Fruit fly (Drosophila melanogaster) whole organism, embryonic: Measurements from ENCODE around the gene elgi.

Experiments
- Antp ChIP-seq: fragments of 200-800 bp; sonication (Bioruptor generic); optimal IDR thresholded peaks from 3 replicates; lab custom pipeline; 2016; ENCODE audit warnings: missing biosample characterization, missing genetic modification characterization
- Atf3 ChIP-seq: fragments of 200-800 bp; sonication (Bioruptor generic); optimal IDR thresholded peaks from 3 replicates; lab custom pipeline; 2016; ENCODE audit warnings: missing biosample characterization, missing genetic modification characterization
- CG12219 ChIP-seq: fragments of 200-800 bp; sonication (Bioruptor generic); optimal IDR thresholded peaks from 3 replicates; lab custom pipeline; 2018; ENCODE audit warnings: missing biosample characterization, mild to moderate bottlenecking, missing genetic modification characterization
- CG12391 ChIP-seq: fragments of 200-800 bp; sonication (Bioruptor generic); optimal IDR thresholded peaks from 3 replicates; lab custom pipeline; 2018; ENCODE audit warnings: missing biosample characterization, mild to moderate bottlenecking, missing genetic modification characterization, moderate library complexity
- CG13775 ChIP-seq: fragments of 200-800 bp; sonication (Bioruptor generic); optimal IDR thresholded peaks from 3 replicates; lab custom pipeline; 2017; ENCODE audit warnings: missing biosample characterization, mild to moderate bottlenecking, missing genetic modification characterization
- CG15479 ChIP-seq: fragments of 200-800 bp; sonication (Bioruptor generic); optimal IDR thresholded peaks from 3 replicates; lab custom pipeline; 2019; ENCODE audit warnings: missing biosample characterization, mild to moderate bottlenecking, missing genetic modification characterization, moderate library complexity
- CG15696 ChIP-seq: fragments of 200-800 bp; sonication (Bioruptor generic); optimal IDR thresholded peaks from 2 replicates; lab custom pipeline; 2019; ENCODE audit warnings: missing biosample characterization, mild to moderate bottlenecking, missing genetic modification characterization, moderate library complexity
- CG17359 ChIP-seq: fragments of 200-800 bp; sonication (Bioruptor generic); optimal IDR thresholded peaks from 3 replicates; lab custom pipeline; 2018; ENCODE audit warnings: missing biosample characterization, mild to moderate bottlenecking, missing genetic modification characterization, moderate library complexity
- CG2116 ChIP-seq: fragments of 200-800 bp; sonication (Bioruptor generic); optimal IDR thresholded peaks from 3 replicates; lab custom pipeline; 2018; ENCODE audit warnings: missing biosample characterization, mild to moderate bottlenecking, missing genetic modification characterization
- CG2712 ChIP-seq: fragments of 200-800 bp; optimal IDR thresholded peaks from 3 replicates; lab custom pipeline; 2019; ENCODE audit warnings: missing biosample characterization, mild to moderate bottlenecking, missing genetic modification characterization, moderate library complexity
- CG31224 ChIP-seq: fragments of 200-800 bp; sonication (Bioruptor generic); IDR thresholded peaks from 2 replicates; pipeline ENCODE4 v1.3.6; 2022; ENCODE audit warnings: missing biosample characterization, missing genetic modification characterization
- CG31388 ChIP-seq: fragments of 200-800 bp; sonication (Bioruptor generic); optimal IDR thresholded peaks from 2 replicates; lab custom pipeline; 2016; ENCODE audit warnings: missing biosample characterization, missing genetic modification characterization
- CG34376 ChIP-seq: fragments of 200-800 bp; sonication (Bioruptor generic); optimal IDR thresholded peaks from 2 replicates; lab custom pipeline; 2018; ENCODE audit warnings: missing biosample characterization, mild to moderate bottlenecking, missing genetic modification characterization
- CG4360 ChIP-seq: fragments of 200-800 bp; sonication (Bioruptor generic); IDR thresholded peaks from 2 replicates; pipeline ENCODE4 v1.3.6; 2022; ENCODE audit warnings: missing biosample characterization, missing genetic modification characterization
- CG4617 ChIP-seq: fragments of 200-800 bp; sonication (Bioruptor generic); optimal IDR thresholded peaks from 3 replicates; lab custom pipeline; 2016; ENCODE audit warnings: missing biosample characterization, missing genetic modification characterization, borderline replicate concordance
- CG4707 ChIP-seq: fragments of 200-800 bp; sonication (Bioruptor generic); optimal IDR thresholded peaks from 2 replicates; lab custom pipeline; 2018; ENCODE audit warnings: missing biosample characterization, mild to moderate bottlenecking, missing genetic modification characterization, moderate library complexity
- CG6765 ChIP-seq: fragments of 200-800 bp; sonication (Bioruptor generic); optimal IDR thresholded peaks from 3 replicates; lab custom pipeline; 2017; ENCODE audit warnings: missing biosample characterization, mild to moderate bottlenecking, missing genetic modification characterization
- CG8388 ChIP-seq: fragments of 200-800 bp; sonication (Bioruptor generic); optimal IDR thresholded peaks from 2 replicates; lab custom pipeline; 2019; ENCODE audit warnings: missing biosample characterization, mild to moderate bottlenecking, missing genetic modification characterization, moderate library complexity
- CG8944 ChIP-seq: fragments of 200-800 bp; sonication (Bioruptor generic); optimal IDR thresholded peaks from 3 replicates; lab custom pipeline; 2016; ENCODE audit warnings: missing biosample characterization, missing genetic modification characterization
- CG9609 ChIP-seq: fragments of 200-800 bp; sonication (Bioruptor generic); optimal IDR thresholded peaks from 3 replicates; lab custom pipeline; 2016; ENCODE audit warnings: missing biosample characterization, missing genetic modification characterization
- CG9876 ChIP-seq: fragments of 200-800 bp; sonication (Bioruptor generic); optimal IDR thresholded peaks from 2 replicates; lab custom pipeline; 2016; ENCODE audit warnings: missing biosample characterization, missing genetic modification characterization
- CTCF ChIP-seq: fragments of 200-800 bp; sonication (Bioruptor generic); optimal IDR thresholded peaks from 2 replicates; lab custom pipeline; 2017; ENCODE audit warnings: missing biosample characterization, mild to moderate bottlenecking, missing genetic modification characterization, moderate library complexity
- CoRest ChIP-seq: fragments of 200-800 bp; sonication (Bioruptor generic); optimal IDR thresholded peaks from 3 replicates; lab custom pipeline; 2018; ENCODE audit warnings: missing biosample characterization, mild to moderate bottlenecking, missing genetic modification characterization, moderate library complexity
- Fer3 ChIP-seq: fragments of 200-800 bp; sonication (Bioruptor generic); optimal IDR thresholded peaks from 2 replicates; lab custom pipeline; 2018; ENCODE audit warnings: missing biosample characterization, mild to moderate bottlenecking, missing genetic modification characterization, moderate library complexity
- GATAe ChIP-seq: fragments of 200-800 bp; sonication (Bioruptor generic); conservative IDR thresholded peaks from 2 replicates; pipeline ENCODE4 v1.3.6; 2022; ENCODE audit warnings: missing biosample characterization, missing genetic modification characterization
- H2.0 ChIP-seq: fragments of 200-800 bp; sonication (Bioruptor generic); IDR thresholded peaks from 2 replicates; pipeline ENCODE4 v1.3.6; 2022; ENCODE audit warnings: missing biosample characterization, missing genetic modification characterization
- Hr78 ChIP-seq, 2 experiments: fragments of 200-800 bp in 1 of 2; fragments of >200 bp in 1 of 2; sonication (Bioruptor generic) in 1 of 2; optimal IDR thresholded peaks; 2 replicates each; lab custom pipeline; 2017 to 2019; ENCODE audit warnings: missing biosample characterization in 2 of 2, missing genetic modification characterization in 2 of 2, mild to moderate bottlenecking in 1 of 2, moderate library complexity in 1 of 2
- Jarid2 ChIP-seq: fragments of 200-800 bp; sonication (Bioruptor generic); optimal IDR thresholded peaks from 3 replicates; lab custom pipeline; 2017; ENCODE audit warnings: mild to moderate bottlenecking, missing biosample characterization, missing genetic modification reagents, missing genetic modification characterization
- Max ChIP-seq: fragments of 200-800 bp; sonication (Bioruptor generic); optimal IDR thresholded peaks from 2 replicates; lab custom pipeline; 2016; ENCODE audit warnings: missing biosample characterization, mild to moderate bottlenecking, missing genetic modification characterization
- Mrtf ChIP-seq: fragments of 200-800 bp; sonication (Bioruptor generic); IDR thresholded peaks from 3 replicates; pipeline ENCODE4 v1.3.6; 2022; ENCODE audit warnings: missing biosample characterization, missing genetic modification characterization
- Oli ChIP-seq: fragments of 200-800 bp; sonication (Bioruptor generic); optimal IDR thresholded peaks from 2 replicates; lab custom pipeline; 2018; ENCODE audit warnings: missing biosample characterization, mild to moderate bottlenecking, missing genetic modification characterization, moderate library complexity
- Pdp1 ChIP-seq, 2 experiments: fragments of 200-800 bp; sonication (Bioruptor generic); optimal IDR thresholded peaks; 3 replicates each; lab custom pipeline; 2016; ENCODE audit warnings: missing biosample characterization in 2 of 2, missing genetic modification characterization in 2 of 2, mild to moderate bottlenecking in 1 of 2, moderate library complexity in 1 of 2
- Ptx1 ChIP-seq: fragments of 200-800 bp; sonication (Bioruptor generic); IDR thresholded peaks from 2 replicates; pipeline ENCODE4 v1.3.6; 2022; ENCODE audit warnings: missing biosample characterization, missing genetic modification characterization
- Sox102F ChIP-seq: fragments of 200-800 bp; sonication (Bioruptor generic); optimal IDR thresholded peaks from 2 replicates; lab custom pipeline; 2018; ENCODE audit warnings: missing biosample characterization, mild to moderate bottlenecking, missing genetic modification characterization, moderate library complexity
- TFAM ChIP-seq: fragments of 200-800 bp; sonication (Bioruptor generic); optimal IDR thresholded peaks from 2 replicates; lab custom pipeline; 2017; ENCODE audit warnings: missing biosample characterization, missing genetic modification characterization, inconsistent platforms
- Trl ChIP-seq, 3 experiments: fragments of >200 bp in 2 of 3; fragments of 200-800 bp in 1 of 3; sonication (Bioruptor generic) in 1 of 3; optimal IDR thresholded peaks; 2 replicates in 1 of 3; 3 replicates in 2 of 3; lab custom pipeline; 2016 to 2017; ENCODE audit warnings: missing biosample characterization in 1 of 3, missing genetic modification characterization in 1 of 3
- Xbp1 ChIP-seq: fragments of 200-800 bp; sonication (Bioruptor generic); optimal IDR thresholded peaks from 3 replicates; lab custom pipeline; 2016; ENCODE audit warnings: missing biosample characterization, mild to moderate bottlenecking, missing genetic modification characterization
- danr ChIP-seq: fragments of 200-800 bp; sonication (Bioruptor generic); IDR thresholded peaks from 2 replicates; pipeline ENCODE4 v1.3.6; 2022; ENCODE audit warnings: missing biosample characterization, missing genetic modification characterization
- hkb ChIP-seq, 2 experiments: fragments of 200-800 bp in 1 of 2; fragments of >200 bp in 1 of 2; sonication (Bioruptor generic) in 1 of 2; IDR thresholded peaks in 1 of 2; optimal IDR thresholded peaks in 1 of 2; 2 replicates each; pipeline versions ENCODE4 v1.3.6 to Lab custom; 2017 to 2022; ENCODE audit warnings: missing biosample characterization in 1 of 2, missing genetic modification characterization in 1 of 2
- kni ChIP-seq: fragments of 200-800 bp; sonication (Bioruptor generic); optimal IDR thresholded peaks from 3 replicates; lab custom pipeline; 2017; ENCODE audit warnings: mild to moderate bottlenecking, missing biosample characterization, missing genetic modification reagents, missing genetic modification characterization
- luna ChIP-seq: fragments of 200-800 bp; sonication (Bioruptor generic); optimal IDR thresholded peaks from 2 replicates; lab custom pipeline; 2016; ENCODE audit warnings: missing biosample characterization, missing genetic modification characterization
- otp ChIP-seq: fragments of 200-800 bp; sonication (Bioruptor generic); IDR thresholded peaks from 3 replicates; pipeline ENCODE4, ENCODE4 v1.3.6; 2022; ENCODE audit warnings: missing biosample characterization, missing genetic modification characterization
- pho ChIP-seq: fragments of 200-800 bp; sonication (Bioruptor generic); optimal IDR thresholded peaks from 2 replicates; lab custom pipeline; 2016; ENCODE audit warnings: missing biosample characterization, missing genetic modification characterization
- seq ChIP-seq: fragments of 200-800 bp; sonication (Bioruptor generic); IDR thresholded peaks from 2 replicates; pipeline ENCODE4 v1.3.6; 2022; ENCODE audit warnings: missing biosample characterization, missing genetic modification characterization
- sqz ChIP-seq: fragments of 200-800 bp; sonication (Bioruptor generic); optimal IDR thresholded peaks from 3 replicates; lab custom pipeline; 2018; ENCODE audit warnings: missing biosample characterization, mild to moderate bottlenecking, missing genetic modification characterization
- vfl ChIP-seq: fragments of 200-800 bp; sonication (Bioruptor generic); optimal IDR thresholded peaks from 2 replicates; lab custom pipeline; 2016; ENCODE audit warnings: missing biosample characterization, missing genetic modification characterization
- vnd ChIP-seq: fragments of 200-800 bp; sonication (Bioruptor generic); IDR thresholded peaks from 3 replicates; pipeline ENCODE4 v1.3.6; 2022; ENCODE audit warnings: missing biosample characterization, missing genetic modification characterization; ENCODE audit not compliant: partially characterized antibody
- yki ChIP-seq: fragments of >200 bp; optimal IDR thresholded peaks from 3 replicates; lab custom pipeline; 2018
- z ChIP-seq: fragments of 200-800 bp; sonication (Bioruptor generic); IDR thresholded peaks from 3 replicates; pipeline ENCODE4 v1.3.6; 2022; ENCODE audit warnings: missing biosample characterization, missing genetic modification characterization

The elgi gene

DNA sequence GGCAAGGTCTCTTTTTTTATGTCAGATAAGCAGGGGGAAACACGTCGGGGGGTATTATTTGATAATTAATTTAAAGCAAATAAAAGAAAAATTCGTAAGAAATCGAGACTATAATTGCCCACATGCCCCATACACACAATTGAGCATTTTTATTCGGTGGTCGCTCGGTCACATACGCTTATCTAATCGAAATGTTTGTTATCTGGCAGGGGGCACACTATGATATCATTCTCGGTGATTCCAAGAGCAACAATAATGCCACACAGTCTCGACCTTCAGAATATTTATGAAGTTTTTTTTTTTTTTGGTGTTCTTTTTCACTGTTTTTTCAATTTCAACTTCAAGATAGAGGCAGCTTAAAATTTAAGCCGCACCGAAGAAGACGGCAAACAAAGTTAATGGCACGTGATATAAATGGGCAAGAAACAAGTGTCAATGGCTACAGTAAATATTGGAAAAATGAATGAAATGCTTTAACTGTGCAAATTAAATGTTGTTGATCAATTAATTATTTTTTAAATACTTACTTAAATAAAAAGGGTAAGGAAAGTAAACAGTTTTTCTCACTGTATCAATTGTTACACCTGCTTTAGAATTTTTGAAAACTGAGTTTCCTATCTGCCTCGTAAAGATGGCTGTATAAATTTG lies 43.1 kb downstream of the elgi start (continued):
- TF ChIP-seq luna (GFP tag; lab: Kevin White, UChicago) (no peak), otp (GFP tag; lab: Robert Waterston, UW) (no peak), GATAe (peak; percentile 65), CG9609 (GFP tag; lab: Kevin White, UChicago) (no peak), CG9876 (GFP tag; lab: Kevin White, UChicago) (no peak), kni (no peak), pho (GFP tag; lab: Kevin White, UChicago) (peak; percentile 13), CoRest (tag; lab: Kevin White, UChicago) (peak; percentile 32), seq (peak; percentile 53; the same call in 1 of the 2 replicates), CG4707 (GFP tag; lab: Kevin White, UChicago) (no peak), sqz (peak; percentile 85), Antp (no peak), Oli (tag; lab: Kevin White, UChicago) (no peak), CG2712 (tag; lab: Kevin White, UChicago) (peak; percentile 54), Max (GFP tag; lab: Kevin White, UChicago) (no peak), CG17359 (peak; percentile 3), CTCF (GFP tag; lab: Kevin White, UChicago) (no peak), TFAM (GFP tag; lab: Kevin White, UChicago) (no peak), hkb (optimal IDR thresholded peaks at IDR 0.05; lab: Kevin White, UChicago) (no peak), hkb (GFP tag; IDR thresholded peaks at IDR 0.05; lab: Robert Waterston, UW) (peak; percentile 49), Pdp1 (GFP tag; optimal IDR thresholded peaks at IDR 0.05; lab: Kevin White, UChicago) (peak in 1 of 2 experiments; percentile 41), Atf3 (GFP tag; lab: Kevin White, UChicago) (peak; percentile 14), CG31224 (GFP tag; lab: Robert Waterston, UW) (peak; percentile 49; the same call in 1 of the 2 replicates), CG2116 (GFP tag; lab: Kevin White, UChicago) (no peak), danr (GFP tag; lab: Robert Waterston, UW) (no peak), CG12219 (peak; percentile 28), CG15696 (tag; lab: Kevin White, UChicago) (no peak), CG12391 (tag; lab: Kevin White, UChicago) (peak; percentile 50), vnd (GFP tag; lab: Robert Waterston, UW) (no peak), Hr78 (GFP tag; optimal IDR thresholded peaks at IDR 0.05; lab: Kevin White, UChicago) (peak in 1 of 2 experiments; percentile 41), CG8388 (GFP tag; lab: Kevin White, UChicago) (peak; percentile 48), CG4617 (no peak), Jarid2 (no peak), vfl (GFP tag; lab: Kevin White, UChicago) (no peak), z (GFP tag; lab: Robert Waterston, UW) (0 out of 3 replicates have a peak, but pooled peaks have one; percentile 25), yki (no peak), CG31388 (GFP tag; lab: Kevin White, UChicago) (no peak), H2.0 (GFP tag; lab: Robert Waterston, UW) (0 out of 2 replicates have a peak, but pooled peaks have one; percentile 10), CG13775 (GFP tag; lab: Kevin White, UChicago) (peak; percentile 9), Ptx1 (GFP tag; lab: Robert Waterston, UW) (no peak; the same call in none of the 2 replicates), CG8944 (no peak), Trl (optimal IDR thresholded peaks at IDR 0.05; lab: Kevin White, UChicago) (no peak), Trl (GFP tag; optimal IDR thresholded peaks at IDR 0.05; lab: Kevin White, UChicago) (no peak), CG4360 (GFP tag; lab: Robert Waterston, UW) (0 out of 2 replicates have a peak, but pooled peaks have one; percentile 19), Fer3 (tag; lab: Kevin White, UChicago) (peak; percentile 53), CG6765 (GFP tag; lab: Kevin White, UChicago) (peak; percentile 50), Mrtf (GFP tag; lab: Robert Waterston, UW) (no peak; the same call in 2 of the 3 replicates), CG34376 (GFP tag; lab: Kevin White, UChicago) (peak; percentile 83), CG15479 (GFP tag; lab: Kevin White, UChicago) (no peak), Xbp1 (GFP tag; lab: Kevin White, UChicago) (peak; percentile 16), Sox102F (GFP tag; lab: Kevin White, UChicago) (peak; percentile 39)
